Fruit fly (Drosophila melanogaster): ENCODE results near the gene Stt3A.
A peak's percentile ranks its signal among the peaks of the same experiment; 100 is the strongest.

Stt3A gene

DNA sequence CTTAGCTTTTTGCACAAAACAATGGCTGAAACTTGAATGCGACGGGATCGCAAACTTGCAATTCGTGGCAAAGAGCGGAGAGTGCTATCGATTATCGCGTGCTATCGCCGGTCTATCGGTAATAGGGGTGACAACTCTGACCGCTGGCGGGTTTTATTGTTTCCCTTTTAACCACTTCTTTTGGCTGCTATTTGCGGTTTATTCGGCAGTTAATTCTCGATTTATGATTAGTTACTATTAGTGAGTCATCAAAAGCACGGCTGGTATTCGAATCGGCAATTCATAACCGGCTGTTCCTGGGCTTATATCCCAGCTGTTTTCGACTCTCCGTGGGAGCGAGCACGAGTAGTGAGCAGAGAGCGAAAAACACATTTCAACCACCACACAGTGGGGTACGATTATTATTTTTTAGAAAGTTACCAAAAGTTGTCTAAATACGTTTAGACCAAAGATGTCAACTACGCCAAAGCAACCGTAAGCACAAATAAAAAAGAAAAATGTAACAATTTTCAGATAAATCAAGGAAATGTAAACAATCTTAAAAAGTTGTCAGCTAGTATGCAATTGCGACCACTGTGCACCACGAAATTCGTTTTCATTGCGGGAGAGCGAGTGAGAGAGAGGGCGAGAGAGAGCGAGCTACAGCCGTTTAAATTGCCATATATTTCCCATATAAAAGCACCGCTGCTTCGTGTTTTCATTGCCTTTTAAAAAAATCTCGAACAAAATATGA is at the start of gene Stt3A, which contains the start of gene bves (continued):
- TF ChIP-seq ato (GFP tag; IDR thresholded peaks at IDR 0.05; ENCODE audit: partially characterized antibody) (peak; percentile 25), CG31441 (GFP tag; IDR thresholded peaks at IDR 0.05) (peak; percentile 98), bsh (GFP tag; optimal IDR thresholded peaks at IDR 0.05) (peak; percentile 98 to 99), CG10274 (GFP tag; optimal IDR thresholded peaks at IDR 0.05) (peak; percentile 91), Hey (tag; optimal IDR thresholded peaks at IDR 0.05) (peak; percentile 90), tio (GFP tag; optimal IDR thresholded peaks at IDR 0.05) (peak; percentile 94), CG2875 (GFP tag; optimal IDR thresholded peaks at IDR 0.05) (peak; percentile 99), kay (GFP tag; optimal IDR thresholded peaks at IDR 0.05) (peak; percentile 96), ap (GFP tag; IDR thresholded peaks at IDR 0.05) (peak; percentile 97), CG16779 (GFP tag; IDR thresholded peaks at IDR 0.05) (peak; percentile 92), ewg (GFP tag; optimal IDR thresholded peaks at IDR 0.05) (peak; percentile 96), Dip3 (GFP tag; optimal IDR thresholded peaks at IDR 0.05) (peak; percentile 97), CG2129 (GFP tag; IDR thresholded peaks at IDR 0.05; ENCODE audit: partially characterized antibody) (0 out of 2 replicates have a peak, but pooled peaks have one; percentile 25), dpn (GFP tag; optimal IDR thresholded peaks at IDR 0.05) (peak; percentile 98), dm (GFP tag; optimal IDR thresholded peaks at IDR 0.05) (peak; percentile 96), run (tag; optimal IDR thresholded peaks at IDR 0.05) (peak; percentile 98), Oaz (GFP tag; IDR thresholded peaks at IDR 0.05) (peak; percentile 93), btn (GFP tag; optimal IDR thresholded peaks at IDR 0.05) (peak; percentile 97), bab2 (GFP tag; optimal IDR thresholded peaks at IDR 0.05) (peak; percentile 98), yki (optimal IDR thresholded peaks at IDR 0.05) (no peak), CG10979 (tag; optimal IDR thresholded peaks at IDR 0.05) (peak; percentile 99), CG30403 (GFP tag; optimal IDR thresholded peaks at IDR 0.05) (peak; percentile 98), hkb (optimal IDR thresholded peaks at IDR 0.05) (no peak), hkb (GFP tag; IDR thresholded peaks at IDR 0.05) (peak; percentile 99), klu (GFP tag; IDR thresholded peaks at IDR 0.05) (peak; percentile 92), hth (optimal IDR thresholded peaks at IDR 0.05) (no peak), CG11723 (GFP tag; optimal IDR thresholded peaks at IDR 0.05) (peak; percentile 98), lab (GFP tag; optimal IDR thresholded peaks at IDR 0.05) (peak; percentile 99), ase (GFP tag; IDR thresholded peaks at IDR 0.05) (peak; percentile 96), ERR (GFP tag; optimal IDR thresholded peaks at IDR 0.05) (peak; percentile 97), org-1 (GFP tag; optimal IDR thresholded peaks at IDR 0.05) (peak; percentile 99), PHDP (tag; optimal IDR thresholded peaks at IDR 0.05) (peak; percentile 99), CG14860 (GFP tag; IDR thresholded peaks at IDR 0.05; ENCODE audit: partially characterized antibody) (peak; percentile 79), CG17385 (GFP tag; optimal IDR thresholded peaks at IDR 0.05) (peak; percentile 97), CG14441 (GFP tag; IDR thresholded peaks at IDR 0.05) (peak; percentile 97), CG31365 (tag; optimal IDR thresholded peaks at IDR 0.05) (peak; percentile 92), Lim3 (GFP tag; IDR thresholded peaks at IDR 0.05) (peak; percentile 79), CG10462 (GFP tag; optimal IDR thresholded peaks at IDR 0.05) (peak; percentile 97), fd96Cb (tag; optimal IDR thresholded peaks at IDR 0.05) (peak; percentile 97), CG9797 (GFP tag; optimal IDR thresholded peaks at IDR 0.05) (peak; percentile 67), hbn (GFP tag; IDR thresholded peaks at IDR 0.05; ENCODE audit: partially characterized antibody) (peak; percentile 55), CG15601 (tag; optimal IDR thresholded peaks at IDR 0.05) (peak; percentile 98), sisA (GFP tag; IDR thresholded peaks at IDR 0.05) (peak; percentile 96), unc-4 (GFP tag; IDR thresholded peaks at IDR 0.05; ENCODE audit: partially characterized antibody) (peak; percentile 49), CG1603 (tag; optimal IDR thresholded peaks at IDR 0.05) (peak; percentile 94), CG8359 (GFP tag; optimal IDR thresholded peaks at IDR 0.05; ENCODE audit: borderline replicate concordance) (peak; percentile 94), abd-A (tag; optimal IDR thresholded peaks at IDR 0.05) (peak; percentile 93), tx (GFP tag; optimal IDR thresholded peaks at IDR 0.05) (peak; percentile 98), amos (GFP tag; IDR thresholded peaks at IDR 0.05; ENCODE audit: partially characterized antibody) (peak; percentile 51; the same call in 1 of the 2 replicates)
